Worm (Caenorhabditis elegans) whole organism, young adult: ENCODE data around the gene lron-13.
"Not testable (repeated sequence)": the region's sequence is repeated elsewhere in the genome, so short reads cannot be mapped to it uniquely, and the experiment has no call there.

Source experiments
- B0019.2 ChIP-seq: fragments of 200-800 bp; sonication (Bioruptor generic); conservative IDR thresholded peaks from 2 replicates; pipeline ENCODE4 v1.3.6; 2022; ENCODE audit warnings: missing genetic modification reagents, missing genetic modification characterization, missing compliant biosample characterization
- F49E8.2 ChIP-seq: sonication (generic microtip); optimal IDR thresholded peaks from 3 replicates; lab custom pipeline; 2017; ENCODE audit warnings: missing genetic modification characterization, mild to moderate bottlenecking, missing compliant biosample characterization, antibody characterized with exemption, moderate library complexity; ENCODE audit not compliant: insufficient read depth
- ama-1 ChIP-seq, 3 experiments: fragments of 150-350 bp in 1 of 3; sonication (generic microtip) in 2 of 3; optimal IDR thresholded peaks; 2 replicates each; lab custom pipeline; 2014 to 2018; ENCODE audit warnings: missing biosample characterization in 2 of 3, missing genetic modification characterization in 2 of 3, missing genetic modification reagents in 2 of 3
- cebp-2 ChIP-seq: fragments of 200-800 bp; sonication (Bioruptor generic); IDR thresholded peaks from 2 replicates; pipeline ENCODE4 v1.3.6; 2022; ENCODE audit warnings: missing genetic modification characterization, missing compliant biosample characterization
- ekl-4 ChIP-seq: fragments of 200-800 bp; sonication (Bioruptor generic); IDR thresholded peaks from 2 replicates; pipeline ENCODE4 v1.3.6; 2022; ENCODE audit warnings: missing genetic modification reagents, missing genetic modification characterization, missing compliant biosample characterization
- ets-4 ChIP-seq: fragments of 200-800 bp; sonication (Bioruptor generic); optimal IDR thresholded peaks from 2 replicates; lab custom pipeline; 2018; ENCODE audit warnings: mild to moderate bottlenecking, missing genetic modification characterization, missing compliant biosample characterization
- him-1 ChIP-seq: sonication (generic microtip); optimal IDR thresholded peaks from 2 replicates; lab custom pipeline; 2016; ENCODE audit warnings: missing genotype, missing genetic modification reagents, missing genetic modification characterization, missing compliant biosample characterization
- nhr-179 ChIP-seq: sonication (generic microtip); optimal IDR thresholded peaks from 2 replicates; lab custom pipeline; 2016; ENCODE audit warnings: mild to moderate bottlenecking, missing genetic modification characterization, missing compliant biosample characterization
- pha-4 ChIP-seq: fragments of 150-350 bp; sonication (generic microtip); optimal IDR thresholded peaks from 2 replicates; lab custom pipeline; 2014; ENCODE audit warnings: missing biosample characterization, missing genetic modification reagents, missing genetic modification characterization
- sdz-38 ChIP-seq: sonication (generic microtip); optimal IDR thresholded peaks from 2 replicates; lab custom pipeline; 2016; ENCODE audit warnings: missing genotype, missing genetic modification characterization, missing compliant biosample characterization
- snpc-4 ChIP-seq, 5 experiments: fragments of 150-350 bp in 1 of 5; sonication (generic microtip) in 4 of 5; optimal IDR thresholded peaks; 2 replicates each; lab custom pipeline; 2014 to 2018; ENCODE audit warnings: missing genetic modification characterization in 5 of 5, missing biosample characterization in 3 of 5, antibody characterized with exemption in 2 of 5, mild to moderate bottlenecking in 2 of 5, missing compliant biosample characterization in 2 of 5, missing genotype in 2 of 5, moderate library complexity in 2 of 5, missing genetic modification reagents in 1 of 5

ce11 chrIII:13508579-13508978, 18.7 kb upstream of the lron-13 start:
- not testable (repeated sequence) for TF ChIP-seq ama-1 (optimal IDR thresholded peaks at IDR 0.05; lab: Kevin White, UChicago); ama-1 (GFP tag; optimal IDR thresholded peaks at IDR 0.05; lab: Kevin White, UChicago); cebp-2 (GFP tag; lab: Robert Waterston, UW); snpc-4 (GFP tag; optimal IDR thresholded peaks at IDR 0.05; lab: Kevin White, UChicago); snpc-4 (tag; optimal IDR thresholded peaks at IDR 0.05; lab: Kevin White, UChicago); F49E8.2; B0019.2 (GFP tag; lab: Robert Waterston, UW); ets-4 (GFP tag; lab: Kevin White, UChicago); pha-4; ekl-4 (GFP tag; lab: Robert Waterston, UW); sdz-38 (tag; lab: Kevin White, UChicago); nhr-179 (tag; lab: Kevin White, UChicago)
- peak; percentile 94 for TF ChIP-seq him-1 (tag; lab: Kevin White, UChicago)
